Fruit fly (Drosophila melanogaster) whole organism, embryonic: Measurements from ENCODE around the gene CG14803.

Experiments
- Atf6 ChIP-seq: fragments of 200-800 bp; sonication (Bioruptor generic); IDR thresholded peaks from 2 replicates; pipeline ENCODE4 v1.3.6; 2022; ENCODE audit warnings: missing biosample characterization, missing genetic modification characterization
- Awh ChIP-seq: fragments of 200-800 bp; sonication (Bioruptor generic); IDR thresholded peaks from 2 replicates; pipeline ENCODE4, ENCODE4 v1.3.6; 2022; ENCODE audit warnings: missing biosample characterization, missing genetic modification characterization
- CG10274 ChIP-seq: fragments of 200-800 bp; sonication (Bioruptor generic); optimal IDR thresholded peaks from 3 replicates; lab custom pipeline; 2017; ENCODE audit warnings: missing biosample characterization, mild to moderate bottlenecking, missing genetic modification characterization
- CG10462 ChIP-seq: fragments of 200-800 bp; sonication (Bioruptor generic); optimal IDR thresholded peaks from 2 replicates; lab custom pipeline; 2016; ENCODE audit warnings: missing biosample characterization, missing genetic modification characterization
- CG11093 ChIP-seq: fragments of 200-800 bp; sonication (Bioruptor generic); IDR thresholded peaks from 3 replicates; pipeline ENCODE4 v1.3.6; 2022; ENCODE audit warnings: missing biosample characterization, missing genetic modification characterization
- CG14014 ChIP-seq: fragments of 200-800 bp; sonication (Bioruptor generic); IDR thresholded peaks from 2 replicates; pipeline ENCODE4 v1.3.6; 2022; ENCODE audit warnings: missing biosample characterization, missing genetic modification characterization
- CG14965 ChIP-seq: fragments of 200-800 bp; sonication (Bioruptor generic); optimal IDR thresholded peaks from 2 replicates; lab custom pipeline; 2016; ENCODE audit warnings: missing biosample characterization, missing genetic modification characterization, borderline replicate concordance
- CG15696 ChIP-seq: fragments of 200-800 bp; sonication (Bioruptor generic); optimal IDR thresholded peaks from 2 replicates; lab custom pipeline; 2019; ENCODE audit warnings: missing biosample characterization, mild to moderate bottlenecking, missing genetic modification characterization, moderate library complexity
- CG1602 ChIP-seq: fragments of 200-800 bp; sonication (Bioruptor generic); optimal IDR thresholded peaks from 3 replicates; lab custom pipeline; 2016; ENCODE audit warnings: missing biosample characterization, missing genetic modification characterization
- CG17385 ChIP-seq: fragments of 200-800 bp; sonication (Bioruptor generic); optimal IDR thresholded peaks from 3 replicates; lab custom pipeline; 2018; ENCODE audit warnings: missing biosample characterization, mild to moderate bottlenecking, missing genetic modification characterization
- CG1792 ChIP-seq: fragments of 200-800 bp; sonication (Bioruptor generic); optimal IDR thresholded peaks from 2 replicates; lab custom pipeline; 2016; ENCODE audit warnings: missing biosample characterization, missing genetic modification characterization
- CG18262 ChIP-seq: fragments of 200-800 bp; optimal IDR thresholded peaks from 3 replicates; lab custom pipeline; 2019; ENCODE audit warnings: missing biosample characterization, mild to moderate bottlenecking, missing genetic modification characterization, moderate library complexity
- CG18599 ChIP-seq: fragments of 200-800 bp; sonication (Bioruptor generic); optimal IDR thresholded peaks from 3 replicates; lab custom pipeline; 2017; ENCODE audit warnings: missing biosample characterization, missing genetic modification characterization, mild to moderate bottlenecking, moderate library complexity, missing genetic modification reagents
- CG18619 ChIP-seq: fragments of 200-800 bp; sonication (Bioruptor generic); optimal IDR thresholded peaks from 3 replicates; lab custom pipeline; 2017; ENCODE audit warnings: missing biosample characterization, mild to moderate bottlenecking, missing genetic modification characterization
- CG31441 ChIP-seq: fragments of 200-800 bp; sonication (Bioruptor generic); IDR thresholded peaks from 2 replicates; pipeline ENCODE4 v1.3.6; 2022; ENCODE audit warnings: missing biosample characterization, missing genetic modification characterization
- CG4404 ChIP-seq: fragments of 200-800 bp; sonication (Bioruptor generic); IDR thresholded peaks from 2 replicates; pipeline ENCODE4 v1.3.6; 2022; ENCODE audit warnings: missing biosample characterization, missing genetic modification characterization
- CG4854 ChIP-seq: fragments of 200-800 bp; sonication (Bioruptor generic); optimal IDR thresholded peaks from 2 replicates; lab custom pipeline; 2016; ENCODE audit warnings: missing biosample characterization, missing genetic modification characterization, inconsistent platforms
- CG7839 ChIP-seq: fragments of 200-800 bp; sonication (Bioruptor generic); optimal IDR thresholded peaks from 3 replicates; lab custom pipeline; 2018; ENCODE audit warnings: missing biosample characterization, mild to moderate bottlenecking, missing genetic modification characterization, moderate library complexity
- CG8089 ChIP-seq: fragments of 200-800 bp; sonication (Bioruptor generic); optimal IDR thresholded peaks from 3 replicates; lab custom pipeline; 2016; ENCODE audit warnings: missing biosample characterization, missing genetic modification characterization
- CG8290 ChIP-seq, 3 experiments: fragments of 200-800 bp; sonication (Bioruptor generic); optimal IDR thresholded peaks; 2 replicates each; lab custom pipeline; 2016 to 2019; ENCODE audit warnings: missing biosample characterization in 3 of 3, missing genetic modification characterization in 3 of 3, mild to moderate bottlenecking in 2 of 3, moderate library complexity in 1 of 3
- CG8359 ChIP-seq: fragments of 200-800 bp; sonication (Bioruptor generic); optimal IDR thresholded peaks from 2 replicates; lab custom pipeline; 2017; ENCODE audit warnings: missing biosample characterization, mild to moderate bottlenecking, missing genetic modification characterization, borderline replicate concordance
- CG8765 ChIP-seq: fragments of 200-800 bp; sonication (Bioruptor generic); IDR thresholded peaks from 2 replicates; pipeline ENCODE4 v1.3.6; 2022; ENCODE audit warnings: missing biosample characterization, missing genetic modification characterization
- CoRest ChIP-seq: fragments of 200-800 bp; sonication (Bioruptor generic); optimal IDR thresholded peaks from 3 replicates; lab custom pipeline; 2018; ENCODE audit warnings: missing biosample characterization, mild to moderate bottlenecking, missing genetic modification characterization, moderate library complexity
- D19B ChIP-seq: fragments of 200-800 bp; sonication (Bioruptor generic); optimal IDR thresholded peaks from 2 replicates; lab custom pipeline; 2017; ENCODE audit warnings: missing biosample characterization, mild to moderate bottlenecking, missing genetic modification characterization
- Ets65A ChIP-seq: fragments of 200-800 bp; sonication (Bioruptor generic); peaks from one replicate; lab custom pipeline; 2016; ENCODE audit warnings: missing biosample characterization, missing genetic modification characterization
- Gug ChIP-seq: fragments of 200-800 bp; sonication (Bioruptor generic); IDR thresholded peaks from 4 replicates; pipeline ENCODE4 v1.3.6; 2022; ENCODE audit warnings: missing biosample characterization, missing genetic modification characterization
- HmgZ ChIP-seq: fragments of 200-800 bp; sonication (Bioruptor generic); optimal IDR thresholded peaks from 2 replicates; lab custom pipeline; 2018; ENCODE audit warnings: missing biosample characterization, mild to moderate bottlenecking, missing genetic modification characterization
- MBD-R2 ChIP-seq: fragments of 200-800 bp; sonication (Bioruptor generic); IDR thresholded peaks from 2 replicates; pipeline ENCODE4 v1.3.6; 2022; ENCODE audit warnings: missing biosample characterization, missing genetic modification characterization
- Nf-YA ChIP-seq: fragments of 200-800 bp; sonication (Bioruptor generic); IDR thresholded peaks from 2 replicates; pipeline ENCODE4 v1.3.6; 2022; ENCODE audit warnings: missing biosample characterization, missing genetic modification characterization
- Oaz ChIP-seq: fragments of 200-800 bp; sonication (Bioruptor generic); IDR thresholded peaks from 2 replicates; pipeline ENCODE4 v1.3.6; 2022; ENCODE audit warnings: missing biosample characterization, missing genetic modification characterization
- Optix ChIP-seq: fragments of 200-800 bp; sonication (Bioruptor generic); IDR thresholded peaks from 3 replicates; pipeline ENCODE4 v1.3.6; 2022; ENCODE audit warnings: missing biosample characterization, missing genetic modification characterization
- Pdp1 ChIP-seq, 2 experiments: fragments of 200-800 bp; sonication (Bioruptor generic); optimal IDR thresholded peaks; 3 replicates each; lab custom pipeline; 2016; ENCODE audit warnings: missing biosample characterization in 2 of 2, missing genetic modification characterization in 2 of 2, mild to moderate bottlenecking in 1 of 2, moderate library complexity in 1 of 2
- Rfx ChIP-seq: fragments of 200-800 bp; sonication (Bioruptor generic); IDR thresholded peaks from 2 replicates; pipeline ENCODE4 v1.3.6; 2022; ENCODE audit warnings: missing biosample characterization, missing genetic modification characterization
- Sox102F ChIP-seq: fragments of 200-800 bp; sonication (Bioruptor generic); optimal IDR thresholded peaks from 2 replicates; lab custom pipeline; 2018; ENCODE audit warnings: missing biosample characterization, mild to moderate bottlenecking, missing genetic modification characterization, moderate library complexity
- ato ChIP-seq: fragments of 200-800 bp; sonication (Bioruptor generic); IDR thresholded peaks from 2 replicates; pipeline ENCODE4 v1.3.6; 2022; ENCODE audit warnings: missing biosample characterization, missing genetic modification characterization; ENCODE audit not compliant: partially characterized antibody
- dysf ChIP-seq: fragments of 200-800 bp; sonication (Bioruptor generic); IDR thresholded peaks from 3 replicates; pipeline ENCODE4 v1.3.6; 2022; ENCODE audit warnings: missing biosample characterization, missing genetic modification characterization
- ewg ChIP-seq: fragments of 200-800 bp; sonication (Bioruptor generic); optimal IDR thresholded peaks from 3 replicates; lab custom pipeline; 2017; ENCODE audit warnings: mild to moderate bottlenecking, missing biosample characterization, missing genetic modification reagents, missing genetic modification characterization
- jumu ChIP-seq: fragments of 200-800 bp; sonication (Bioruptor generic); optimal IDR thresholded peaks from 3 replicates; lab custom pipeline; 2016; ENCODE audit warnings: missing biosample characterization, missing genetic modification characterization
- lov ChIP-seq, 2 experiments: fragments of 200-800 bp in 1 of 2; fragments of >200 bp in 1 of 2; sonication (Bioruptor generic) in 1 of 2; IDR thresholded peaks in 1 of 2; optimal IDR thresholded peaks in 1 of 2; 2 replicates in 1 of 2; 3 replicates in 1 of 2; pipeline versions ENCODE4 v1.3.6 to Lab custom; 2017 to 2022; ENCODE audit warnings: missing biosample characterization in 1 of 2, missing genetic modification characterization in 1 of 2
- org-1 ChIP-seq: fragments of 200-800 bp; sonication (Bioruptor generic); optimal IDR thresholded peaks from 2 replicates; lab custom pipeline; 2017; ENCODE audit warnings: missing biosample characterization, missing genetic modification characterization
- p53 ChIP-seq: fragments of 200-800 bp; sonication (Bioruptor generic); optimal IDR thresholded peaks from 2 replicates; lab custom pipeline; 2016; ENCODE audit warnings: missing biosample characterization, missing genetic modification characterization
- sc ChIP-seq, 3 experiments: fragments of >200 bp in 2 of 3; fragments of 200-800 bp in 1 of 3; sonication (Bioruptor generic) in 1 of 3; optimal IDR thresholded peaks; 2 replicates in 2 of 3; 3 replicates in 1 of 3; lab custom pipeline; 2017; ENCODE audit warnings: mild to moderate bottlenecking in 1 of 3, missing biosample characterization in 1 of 3, missing genetic modification characterization in 1 of 3, missing genetic modification reagents in 1 of 3
- shn ChIP-seq: fragments of 200-800 bp; sonication (Bioruptor generic); optimal IDR thresholded peaks from 3 replicates; lab custom pipeline; 2016; ENCODE audit warnings: missing biosample characterization, missing genetic modification characterization
- slbo ChIP-seq: fragments of 200-800 bp; sonication (Bioruptor generic); IDR thresholded peaks from 2 replicates; pipeline ENCODE4 v1.3.6; 2022; ENCODE audit warnings: missing biosample characterization, missing genetic modification characterization
- sr ChIP-seq: fragments of 200-800 bp; sonication (Bioruptor generic); IDR thresholded peaks from 3 replicates; pipeline ENCODE4 v1.3.6; 2022; ENCODE audit warnings: missing biosample characterization, missing genetic modification characterization
- stwl ChIP-seq: fragments of 200-800 bp; sonication (Bioruptor generic); optimal IDR thresholded peaks from 3 replicates; lab custom pipeline; 2018; ENCODE audit warnings: missing biosample characterization, mild to moderate bottlenecking, missing genetic modification characterization, moderate library complexity
- tin ChIP-seq: fragments of 200-800 bp; sonication (Bioruptor generic); optimal IDR thresholded peaks from 3 replicates; lab custom pipeline; 2016; ENCODE audit warnings: missing biosample characterization, missing genetic modification characterization
- tup ChIP-seq: fragments of 200-800 bp; sonication (Bioruptor generic); optimal IDR thresholded peaks from 2 replicates; lab custom pipeline; 2016; ENCODE audit warnings: missing biosample characterization, mild to moderate bottlenecking, missing genetic modification characterization, moderate library complexity
- unc-4 ChIP-seq: fragments of 200-800 bp; sonication (Bioruptor generic); IDR thresholded peaks from 2 replicates; pipeline ENCODE4 v1.3.6; 2022; ENCODE audit warnings: missing biosample characterization, missing genetic modification characterization; ENCODE audit not compliant: partially characterized antibody

Gene CG14803

dm6 chrX:1880139-1880556 is 11.5 kb downstream of the CG14803 start, which contains the start of gene Coa8:
Coa8 (plus strand) TSS chrX:1880282.
- TF ChIP-seq Rfx (GFP tag; lab: Robert Waterston, UW) (peak; percentile 77), MBD-R2 (GFP tag; lab: Robert Waterston, UW) (peak; percentile 59), Awh (GFP tag; lab: Robert Waterston, UW) (0 out of 2 replicates have a peak, but pooled peaks have one; percentile 42), CG18262 (no peak), tin (GFP tag; lab: Kevin White, UChicago) (no peak), CG17385 (GFP tag; lab: Kevin White, UChicago) (peak; percentile 31), CG4854 (GFP tag; lab: Kevin White, UChicago) (no peak), CG7839 (tag; lab: Kevin White, UChicago) (no peak), CG8290 (GFP tag; optimal IDR thresholded peaks at IDR 0.05; lab: Kevin White, UChicago) (peak; percentile 13), CG8290 (tag; optimal IDR thresholded peaks at IDR 0.05; lab: Kevin White, UChicago) (peak; percentile 62 to 77), CG10462 (GFP tag; lab: Kevin White, UChicago) (no peak), sc (optimal IDR thresholded peaks at IDR 0.05; lab: Kevin White, UChicago) (no peak), sc (GFP tag; optimal IDR thresholded peaks at IDR 0.05; lab: Kevin White, UChicago) (no peak), D19B (GFP tag; lab: Kevin White, UChicago) (no peak), CG18619 (no peak), CG31441 (GFP tag; lab: Robert Waterston, UW) (0 out of 2 replicates have a peak, but pooled peaks have one; percentile 4), CG8765 (no peak), Nf-YA (GFP tag; lab: Robert Waterston, UW) (no peak; the same call in 1 of the 2 replicates), CG14965 (GFP tag; lab: Kevin White, UChicago) (no peak), Gug (peak; percentile 37; the same call in 2 of the 4 replicates), unc-4 (peak; percentile 28; the same call in 1 of the 2 replicates), Oaz (GFP tag; lab: Robert Waterston, UW) (no peak), Pdp1 (GFP tag; optimal IDR thresholded peaks at IDR 0.05; lab: Kevin White, UChicago) (peak; percentile 49 to 75), org-1 (GFP tag; lab: Kevin White, UChicago) (no peak), slbo (GFP tag; lab: Robert Waterston, UW) (peak; percentile 65; the same call in 1 of the 2 replicates), stwl (tag; lab: Kevin White, UChicago) (no peak), p53 (no peak), CG8089 (peak; percentile 23), CG10274 (GFP tag; lab: Kevin White, UChicago) (peak; percentile 19), sr (GFP tag; lab: Robert Waterston, UW) (no peak), lov (optimal IDR thresholded peaks at IDR 0.05; lab: Kevin White, UChicago) (no peak), lov (GFP tag; IDR thresholded peaks at IDR 0.05; lab: Robert Waterston, UW) (no peak), CG15696 (tag; lab: Kevin White, UChicago) (peak; percentile 29), ato (GFP tag; lab: Robert Waterston, UW) (no peak; the same call in 1 of the 2 replicates), tup (GFP tag; lab: Kevin White, UChicago) (no peak), CG1792 (no peak), CoRest (tag; lab: Kevin White, UChicago) (peak; percentile 25), Sox102F (GFP tag; lab: Kevin White, UChicago) (no peak), CG1602 (GFP tag; lab: Kevin White, UChicago) (no peak), CG14014 (GFP tag; lab: Robert Waterston, UW) (0 out of 2 replicates have a peak, but pooled peaks have one; percentile 30), Atf6 (peak; percentile 55; the same call in 1 of the 2 replicates), CG4404 (peak; percentile 33; the same call in 1 of the 2 replicates), CG8359 (GFP tag; lab: Kevin White, UChicago) (no peak), Optix (0 out of 3 replicates have a peak, but pooled peaks have one; percentile 25), Ets65A (GFP tag; lab: Kevin White, UChicago) (peak; percentile 93), ewg (GFP tag; lab: Kevin White, UChicago) (no peak), shn (GFP tag; lab: Kevin White, UChicago) (peak; percentile 60), dysf (peak; percentile 63; the same call in 2 of the 3 replicates), CG11093 (GFP tag; lab: Robert Waterston, UW) (no peak), jumu (GFP tag; lab: Kevin White, UChicago) (peak; percentile 17), HmgZ (peak; percentile 53), CG18599 (peak; percentile 56)
